Worm (Caenorhabditis elegans) whole organism, early embryonic: Measurements from ENCODE around the gene irld-17.

Experiments
- ama-1 ChIP-seq: fragments of 150-350 bp; optimal IDR thresholded peaks from 2 replicates; lab custom pipeline; 2014
- ceh-13 ChIP-seq: fragments of 200-800 bp; sonication (Bioruptor generic); optimal IDR thresholded peaks from 2 replicates; lab custom pipeline; 2018; ENCODE audit warnings: mild to moderate bottlenecking, missing genetic modification characterization, missing compliant biosample characterization
- ets-7 ChIP-seq: sonication (generic microtip); optimal IDR thresholded peaks from 2 replicates; lab custom pipeline; 2016; ENCODE audit warnings: missing genotype, missing genetic modification characterization, missing compliant biosample characterization
- scrt-1 ChIP-seq: fragments of 200-800 bp; sonication (Bioruptor generic); IDR thresholded peaks from 2 replicates; pipeline ENCODE4 v1.3.6; 2022; ENCODE audit warnings: missing genetic modification characterization, missing compliant biosample characterization
- sea-1 ChIP-seq: fragments of 200-800 bp; sonication (Bioruptor generic); conservative IDR thresholded peaks from 2 replicates; pipeline ENCODE4 v1.3.6; 2022; ENCODE audit warnings: missing genetic modification characterization, missing compliant biosample characterization

- TF ChIP-seq ceh-13 (GFP tag; lab: Kevin White, UChicago) (no peak), ama-1 (no peak), ets-7 (tag; lab: Kevin White, UChicago) (no peak), sea-1 (no peak), scrt-1 (GFP tag; lab: Robert Waterston, UW) (no peak)
Observed at ce11 chrV:1682279-1682678, 50.5 kb downstream of the irld-17 start, which contains the start of gene srh-3.
